Fruit fly (Drosophila melanogaster): ENCODE measurements around the gene CG33160.

DNA sequence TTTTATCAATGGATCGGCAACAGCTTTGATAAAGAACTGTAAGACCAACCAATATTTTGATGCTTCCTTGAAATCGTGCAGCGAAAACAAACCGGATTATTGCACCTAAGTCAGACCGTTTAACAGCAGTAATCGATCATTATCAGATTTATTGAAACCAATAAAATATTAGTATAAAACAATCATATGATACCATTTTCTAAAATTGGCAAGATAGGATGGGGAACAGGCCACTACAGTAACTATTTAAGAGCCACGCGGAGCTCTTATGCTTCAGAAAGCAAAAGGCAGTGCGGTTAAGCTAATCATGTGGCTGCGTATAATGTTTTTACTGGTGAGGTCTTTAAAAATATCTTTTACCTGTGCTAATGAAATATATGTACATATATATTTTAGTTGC, 19.8 kb downstream of the CG33160 start, which contains the start of gene CG32284:
- TF ChIP-seq CTCF (optimal IDR thresholded peaks at IDR 0.05): no peak
- TF ChIP-seq CG8478 (optimal IDR thresholded peaks at IDR 0.05): no peak
